Worm (Caenorhabditis elegans) whole organism, early embryonic: ENCODE data around the gene cdr-6.

Source experiments
- B0310.2 ChIP-seq: sonication (generic microtip); optimal IDR thresholded peaks from 2 replicates; lab custom pipeline; 2016; ENCODE audit warnings: mild to moderate bottlenecking, missing genetic modification characterization, missing compliant biosample characterization
- F13C5.2 ChIP-seq: sonication (generic microtip); optimal IDR thresholded peaks from 2 replicates; lab custom pipeline; 2017; ENCODE audit warnings: mild to moderate bottlenecking, missing genetic modification characterization, inconsistent platforms, missing compliant biosample characterization
- ama-1 ChIP-seq: fragments of 150-350 bp; optimal IDR thresholded peaks from 2 replicates; lab custom pipeline; 2014
- ceh-13 ChIP-seq: fragments of 200-800 bp; sonication (Bioruptor generic); optimal IDR thresholded peaks from 2 replicates; lab custom pipeline; 2018; ENCODE audit warnings: mild to moderate bottlenecking, missing genetic modification characterization, missing compliant biosample characterization
- ceh-36 ChIP-seq: sonication (generic microtip); optimal IDR thresholded peaks from 2 replicates; lab custom pipeline; 2016; ENCODE audit warnings: missing genetic modification characterization, inconsistent platforms, missing compliant biosample characterization
- ets-7 ChIP-seq: sonication (generic microtip); optimal IDR thresholded peaks from 2 replicates; lab custom pipeline; 2016; ENCODE audit warnings: missing genotype, missing genetic modification characterization, missing compliant biosample characterization
- hmbx-1 ChIP-seq: sonication (generic microtip); optimal IDR thresholded peaks from 2 replicates; lab custom pipeline; 2016; ENCODE audit warnings: mild to moderate bottlenecking, missing genetic modification characterization, missing compliant biosample characterization
- hnd-1 ChIP-seq: sonication (generic microtip); optimal IDR thresholded peaks from 2 replicates; lab custom pipeline; 2016; ENCODE audit warnings: missing genetic modification characterization, missing compliant biosample characterization
- scrt-1 ChIP-seq: fragments of 200-800 bp; sonication (Bioruptor generic); IDR thresholded peaks from 2 replicates; pipeline ENCODE4 v1.3.6; 2022; ENCODE audit warnings: missing genetic modification characterization, missing compliant biosample characterization
- sea-1 ChIP-seq: fragments of 200-800 bp; sonication (Bioruptor generic); conservative IDR thresholded peaks from 2 replicates; pipeline ENCODE4 v1.3.6; 2022; ENCODE audit warnings: missing genetic modification characterization, missing compliant biosample characterization
- tbx-37 ChIP-seq: fragments of 200-800 bp; sonication (Bioruptor generic); conservative IDR thresholded peaks from 2 replicates; pipeline ENCODE4 v1.3.6; 2022; ENCODE audit warnings: missing genetic modification reagents, missing genetic modification characterization, missing compliant biosample characterization
- tra-4 ChIP-seq: sonication (generic microtip); optimal IDR thresholded peaks from 2 replicates; lab custom pipeline; 2017; ENCODE audit warnings: missing genetic modification characterization, missing compliant biosample characterization

The cdr-6 gene

ce11 chrV:12369437-12369836 lies 44.1 kb downstream of the cdr-6 start, which contains the start of gene gcy-13:
Gene gcy-13 (minus strand): TSS chrV:12369537.
- no peak for TF ChIP-seq tbx-37 (GFP tag; lab: Robert Waterston, UW)
- no peak for TF ChIP-seq ceh-13
- no peak for TF ChIP-seq sea-1 (GFP tag; lab: Robert Waterston, UW)

ce11 chrV:12365104-12365503 lies 48.4 kb downstream of the cdr-6 start, which contains the start of gene fipr-2:
Gene fipr-2 (plus strand): TSS chrV:12365348.
- no peak for TF ChIP-seq hnd-1 (tag; lab: Kevin White, UChicago)
- TF ChIP-seq scrt-1 (GFP tag; lab: Robert Waterston, UW), result no peak
- no peak for TF ChIP-seq sea-1 (GFP tag; lab: Robert Waterston, UW)
- no peak for TF ChIP-seq ets-7
- no peak for TF ChIP-seq B0310.2
- TF ChIP-seq hmbx-1 (tag; lab: Kevin White, UChicago), result no peak
- no peak for TF ChIP-seq F13C5.2 (tag; lab: Kevin White, UChicago)
- no peak for TF ChIP-seq ama-1 (lab: Kevin White, UChicago)
- TF ChIP-seq tra-4 (tag; lab: Kevin White, UChicago), result no peak
- no peak for TF ChIP-seq ceh-36
- TF ChIP-seq tbx-37 (GFP tag; lab: Robert Waterston, UW), result no peak
